Worm (Caenorhabditis elegans) whole organism, young adult: ENCODE measurements around the gene Y41C4A.32.

ENCODE experiments used
- F57A8.1 ChIP-seq: fragments of 200-800 bp; sonication (Bioruptor generic); optimal IDR thresholded peaks from 2 replicates; lab custom pipeline; 2018; ENCODE audit warnings: mild to moderate bottlenecking, missing genetic modification characterization, moderate library complexity, missing compliant biosample characterization
- atf-7 ChIP-seq: sonication (generic microtip); optimal IDR thresholded peaks from 2 replicates; lab custom pipeline; 2017; ENCODE audit warnings: mild to moderate bottlenecking, missing genetic modification characterization, missing compliant biosample characterization
- chd-7 ChIP-seq: sonication (generic microtip); optimal IDR thresholded peaks from 2 replicates; lab custom pipeline; 2016; ENCODE audit warnings: mild to moderate bottlenecking, missing genetic modification characterization, moderate library complexity, missing compliant biosample characterization
- hmg-20 ChIP-seq: fragments of 200-800 bp; sonication (Bioruptor generic); IDR thresholded peaks from 2 replicates; pipeline ENCODE4 v1.3.6; 2022; ENCODE audit warnings: missing genetic modification reagents, missing genetic modification characterization, missing compliant biosample characterization
- mes-4 ChIP-seq: sonication (generic microtip); optimal IDR thresholded peaks from 2 replicates; lab custom pipeline; 2016; ENCODE audit warnings: missing genotype, missing genetic modification characterization, missing compliant biosample characterization
- snpc-4 ChIP-seq, 5 experiments: fragments of 150-350 bp in 1 of 5; sonication (generic microtip) in 4 of 5; optimal IDR thresholded peaks; 2 replicates each; lab custom pipeline; 2014 to 2018; ENCODE audit warnings: missing genetic modification characterization in 5 of 5, missing biosample characterization in 3 of 5, antibody characterized with exemption in 2 of 5, mild to moderate bottlenecking in 2 of 5, missing compliant biosample characterization in 2 of 5, missing genotype in 2 of 5, moderate library complexity in 2 of 5, missing genetic modification reagents in 1 of 5
- unc-130 ChIP-seq: sonication (generic microtip); optimal IDR thresholded peaks from 2 replicates; lab custom pipeline; 2016; ENCODE audit warnings: missing genetic modification reagents, missing genetic modification characterization, missing compliant biosample characterization
- ztf-25 ChIP-seq: fragments of 200-800 bp; sonication (Bioruptor generic); IDR thresholded peaks from 2 replicates; pipeline ENCODE4 v1.3.6; 2022; ENCODE audit warnings: missing genetic modification reagents, missing genetic modification characterization, missing compliant biosample characterization
- ztf-28 ChIP-seq: fragments of 200-800 bp; sonication (Bioruptor generic); IDR thresholded peaks from 2 replicates; pipeline ENCODE4 v1.3.6; 2022; ENCODE audit warnings: missing genetic modification reagents, missing genetic modification characterization, missing compliant biosample characterization

- TF ChIP-seq hmg-20 (GFP tag; lab: Robert Waterston, UW), result no peak
- TF ChIP-seq snpc-4 (GFP tag; optimal IDR thresholded peaks at IDR 0.05; lab: Kevin White, UChicago), result no peak
- TF ChIP-seq snpc-4 (tag; optimal IDR thresholded peaks at IDR 0.05; lab: Kevin White, UChicago), result no peak
- no peak for TF ChIP-seq ztf-28 (GFP tag; lab: Robert Waterston, UW)
- TF ChIP-seq unc-130 (GFP tag; lab: Kevin White, UChicago), result no peak
- no peak for TF ChIP-seq atf-7
- no peak for TF ChIP-seq F57A8.1 (GFP tag; lab: Kevin White, UChicago)
- no peak for TF ChIP-seq chd-7 (tag; lab: Kevin White, UChicago)
- no peak for TF ChIP-seq mes-4
- no peak for TF ChIP-seq ztf-25 (GFP tag; lab: Robert Waterston, UW)
Observed at ce11 chrIII:11727010-11727409, 5.5 kb downstream of the Y41C4A.32 start.
